Worm (Caenorhabditis elegans): ENCODE measurements around the gene F16B4.4.

DNA sequence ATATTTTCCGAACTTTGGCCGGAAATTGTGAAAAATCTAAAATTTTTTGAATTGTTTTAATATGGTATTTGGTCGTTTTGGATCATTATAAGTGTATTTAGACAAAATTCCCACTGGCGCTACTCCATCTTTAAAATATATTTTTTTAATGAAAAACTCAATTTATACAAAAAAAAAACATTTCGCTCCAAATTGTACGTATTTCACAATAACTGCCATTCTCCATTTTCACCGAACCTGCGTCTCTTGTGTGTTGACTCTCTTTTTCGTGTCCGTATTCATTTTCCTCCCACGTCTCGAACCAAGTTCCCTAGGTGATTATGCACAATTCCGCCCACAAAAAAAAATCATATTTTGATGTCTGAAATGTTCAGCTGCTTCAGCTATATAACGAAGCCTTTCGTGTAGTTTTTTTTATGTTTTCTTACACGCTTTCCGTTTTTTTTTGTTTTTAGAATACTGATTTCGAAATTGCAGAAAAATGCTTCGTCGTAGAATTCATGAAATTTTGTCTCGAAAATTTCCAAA is 6.8 kb downstream of the F16B4.4 start, which contains the start of gene F16B4.2:
- TF ChIP-seq skn-1 (tag; optimal IDR thresholded peaks at IDR 0.05) (no peak), ama-1 (optimal IDR thresholded peaks at IDR 0.05) (no peak), tag-97 (GFP tag; IDR thresholded peaks at IDR 0.05) (no peak), hlh-30 (tag; optimal IDR thresholded peaks at IDR 0.05; ENCODE audit: insufficient read depth) (no peak), fkh-10 (GFP tag; optimal IDR thresholded peaks at IDR 0.05) (no peak), daf-12 (tag; optimal IDR thresholded peaks at IDR 0.05) (no peak), ztf-11 (tag; optimal IDR thresholded peaks at IDR 0.05) (no peak), nhr-6 (tag; optimal IDR thresholded peaks at IDR 0.05) (no peak)

Measured in whole organism, L4 larva.